Fruit fly (Drosophila melanogaster): ENCODE measurements around the gene CG15525.
A peak's percentile ranks its signal among the peaks of the same experiment; 100 is the strongest.

The CG15525 gene

dm6 chr3R:30046029-30047001 is 48.8 kb upstream of the CG15525 start, which contains the start of the genes RpL32 and CG7943 (continued):
- peak; percentile 91 for TF ChIP-seq fd64A (GFP tag; optimal IDR thresholded peaks at IDR 0.05)
- TF ChIP-seq stwl (tag; optimal IDR thresholded peaks at IDR 0.05): peak; percentile 79
- peak; percentile 91 for TF ChIP-seq ERR (GFP tag; optimal IDR thresholded peaks at IDR 0.05)
- peak; percentile 88 for TF ChIP-seq aop (GFP tag; IDR thresholded peaks at IDR 0.05)
- peak; percentile 91 for TF ChIP-seq CG13894 (tag; optimal IDR thresholded peaks at IDR 0.05)
- TF ChIP-seq CG43689 (GFP tag; IDR thresholded peaks at IDR 0.05): peak; percentile 89
- TF ChIP-seq CG10209 (GFP tag; optimal IDR thresholded peaks at IDR 0.05): peak; percentile 90
- TF ChIP-seq mirr (GFP tag; optimal IDR thresholded peaks at IDR 0.05): peak; percentile 95
- peak; percentile 94 for TF ChIP-seq CG7372 (GFP tag; IDR thresholded peaks at IDR 0.05)
- peak; percentile 88 for TF ChIP-seq klu (GFP tag; IDR thresholded peaks at IDR 0.05)
- peak; percentile 95 for TF ChIP-seq HHEX (GFP tag; optimal IDR thresholded peaks at IDR 0.05)
- TF ChIP-seq Bgb (GFP tag; IDR thresholded peaks at IDR 0.05; ENCODE audit: partially characterized antibody): peak; percentile 100
- peak; percentile 97 for TF ChIP-seq Side (GFP tag; optimal IDR thresholded peaks at IDR 0.05)
- TF ChIP-seq grau (tag; optimal IDR thresholded peaks at IDR 0.05): peak; percentile 86
- peak; percentile 89 for TF ChIP-seq Mad (GFP tag; optimal IDR thresholded peaks at IDR 0.05)
- peak; percentile 94 for TF ChIP-seq her (GFP tag; optimal IDR thresholded peaks at IDR 0.05)
- TF ChIP-seq Rfx (GFP tag; IDR thresholded peaks at IDR 0.05): peak; percentile 98
- peak; percentile 91 for TF ChIP-seq odd (GFP tag; optimal IDR thresholded peaks at IDR 0.05)
- TF ChIP-seq az2 (GFP tag; optimal IDR thresholded peaks at IDR 0.05): peak; percentile 70
- TF ChIP-seq CG17186 (GFP tag; optimal IDR thresholded peaks at IDR 0.05): peak; percentile 99
- TF ChIP-seq CG4404 (GFP tag; IDR thresholded peaks at IDR 0.05): peak; percentile 93
- peak; percentile 99 for TF ChIP-seq Ets97D (GFP tag; optimal IDR thresholded peaks at IDR 0.05)
- peak; percentile 85 for TF ChIP-seq fd3F (GFP tag; optimal IDR thresholded peaks at IDR 0.05)
- TF ChIP-seq CG4424 (GFP tag; optimal IDR thresholded peaks at IDR 0.05): peak; percentile 95
- peak; percentile 100 for TF ChIP-seq HLH4C (GFP tag; IDR thresholded peaks at IDR 0.05; ENCODE audit: partially characterized antibody)
- peak; percentile 94 for TF ChIP-seq CG30403 (GFP tag; optimal IDR thresholded peaks at IDR 0.05)
- peak; percentile 92 for TF ChIP-seq Six4 (GFP tag; optimal IDR thresholded peaks at IDR 0.05)
- TF ChIP-seq eve (GFP tag; optimal IDR thresholded peaks at IDR 0.05): peak in 1 of 2 experiments; percentile 77
- TF ChIP-seq gem (tag; optimal IDR thresholded peaks at IDR 0.05): peak; percentile 90
- peak; percentile 92 for TF ChIP-seq kni (GFP tag; optimal IDR thresholded peaks at IDR 0.05)
- peak; percentile 80 for TF ChIP-seq pfk (GFP tag; optimal IDR thresholded peaks at IDR 0.05)
- TF ChIP-seq jumu (GFP tag; optimal IDR thresholded peaks at IDR 0.05): peak; percentile 97
- TF ChIP-seq trem (tag; optimal IDR thresholded peaks at IDR 0.05): peak; percentile 93
- TF ChIP-seq disco-r (GFP tag; optimal IDR thresholded peaks at IDR 0.05): peak; percentile 92
- TF ChIP-seq nom (GFP tag; optimal IDR thresholded peaks at IDR 0.05): peak; percentile 85
- peak; percentile 62 for TF ChIP-seq psq (GFP tag; optimal IDR thresholded peaks at IDR 0.05)
- TF ChIP-seq dan (GFP tag; IDR thresholded peaks at IDR 0.05): peak; percentile 84
- peak; percentile 77 for TF ChIP-seq CG12219 (GFP tag; optimal IDR thresholded peaks at IDR 0.05)
- peak; percentile 96 for TF ChIP-seq CG32532 (GFP tag; IDR thresholded peaks at IDR 0.05)
- TF ChIP-seq NC2α (GFP tag; optimal IDR thresholded peaks at IDR 0.05): peak; percentile 74
- TF ChIP-seq otp (GFP tag; IDR thresholded peaks at IDR 0.05): peak; percentile 91; the same call in 2 of the 3 replicates
- TF ChIP-seq eyg (GFP tag; optimal IDR thresholded peaks at IDR 0.05): peak; percentile 96
- TF ChIP-seq inv (GFP tag; IDR thresholded peaks at IDR 0.05; ENCODE audit: partially characterized antibody): peak; percentile 100
- TF ChIP-seq Ada2b (GFP tag; IDR thresholded peaks at IDR 0.05): peak; percentile 94
- TF ChIP-seq CG6272 (GFP tag; IDR thresholded peaks at IDR 0.05): peak; percentile 95
- TF ChIP-seq hbn (GFP tag; IDR thresholded peaks at IDR 0.05; ENCODE audit: partially characterized antibody): peak; percentile 100
- TF ChIP-seq CG6854 (GFP tag; optimal IDR thresholded peaks at IDR 0.05): peak; percentile 93
- TF ChIP-seq CG15514 (GFP tag; optimal IDR thresholded peaks at IDR 0.05): peak; percentile 94
